Fruit fly (Drosophila melanogaster) whole organism, embryonic: ENCODE measurements around the gene CG18577.

Experiments
- Bdp1 ChIP-seq: fragments of 200-800 bp; sonication (Bioruptor generic); optimal IDR thresholded peaks from 3 replicates; lab custom pipeline; 2016; ENCODE audit warnings: missing biosample characterization, missing genetic modification characterization
- CG11247 ChIP-seq: fragments of 200-800 bp; sonication (Bioruptor generic); IDR thresholded peaks from 2 replicates; pipeline ENCODE4 v1.3.6; 2022; ENCODE audit warnings: missing biosample characterization, missing genetic modification characterization
- CG12155 ChIP-seq: fragments of 200-800 bp; sonication (Bioruptor generic); optimal IDR thresholded peaks from 3 replicates; lab custom pipeline; 2016; ENCODE audit warnings: missing biosample characterization, missing genetic modification characterization
- CG13123 ChIP-seq: fragments of 200-800 bp; sonication (Bioruptor generic); optimal IDR thresholded peaks from 2 replicates; lab custom pipeline; 2016; ENCODE audit warnings: missing biosample characterization, missing genetic modification characterization
- CG14710 ChIP-seq: fragments of 200-800 bp; sonication (Bioruptor generic); optimal IDR thresholded peaks from 3 replicates; lab custom pipeline; 2019; ENCODE audit warnings: missing biosample characterization, mild to moderate bottlenecking, missing genetic modification characterization, moderate library complexity
- CG1647 ChIP-seq: fragments of 200-800 bp; sonication (Bioruptor generic); optimal IDR thresholded peaks from 3 replicates; lab custom pipeline; 2016; ENCODE audit warnings: missing biosample characterization, missing genetic modification characterization
- CG16813 ChIP-seq: fragments of 200-800 bp; sonication (Bioruptor generic); IDR thresholded peaks from 3 replicates; pipeline ENCODE4 v1.3.6; 2022; ENCODE audit warnings: missing biosample characterization, missing genetic modification characterization; ENCODE audit not compliant: partially characterized antibody
- CG1792 ChIP-seq: fragments of 200-800 bp; sonication (Bioruptor generic); optimal IDR thresholded peaks from 2 replicates; lab custom pipeline; 2016; ENCODE audit warnings: missing biosample characterization, missing genetic modification characterization
- CG2712 ChIP-seq: fragments of 200-800 bp; optimal IDR thresholded peaks from 3 replicates; lab custom pipeline; 2019; ENCODE audit warnings: missing biosample characterization, mild to moderate bottlenecking, missing genetic modification characterization, moderate library complexity
- CG34376 ChIP-seq: fragments of 200-800 bp; sonication (Bioruptor generic); optimal IDR thresholded peaks from 2 replicates; lab custom pipeline; 2018; ENCODE audit warnings: missing biosample characterization, mild to moderate bottlenecking, missing genetic modification characterization
- CG3847 ChIP-seq: fragments of 200-800 bp; sonication (Bioruptor generic); IDR thresholded peaks from 2 replicates; pipeline ENCODE4 v1.3.6; 2022; ENCODE audit warnings: missing biosample characterization, missing genetic modification characterization
- CG3995 ChIP-seq: fragments of 200-800 bp; sonication (Bioruptor generic); optimal IDR thresholded peaks from 3 replicates; lab custom pipeline; 2016; ENCODE audit warnings: missing biosample characterization, missing genetic modification characterization
- CG42726 ChIP-seq: fragments of 200-800 bp; sonication (Bioruptor generic); IDR thresholded peaks from 2 replicates; pipeline ENCODE4 v1.3.6; 2022; ENCODE audit warnings: missing biosample characterization, missing genetic modification characterization; ENCODE audit not compliant: partially characterized antibody
- CG6765 ChIP-seq: fragments of 200-800 bp; sonication (Bioruptor generic); optimal IDR thresholded peaks from 3 replicates; lab custom pipeline; 2017; ENCODE audit warnings: missing biosample characterization, mild to moderate bottlenecking, missing genetic modification characterization
- D19A ChIP-seq: fragments of 200-800 bp; optimal IDR thresholded peaks from 3 replicates; lab custom pipeline; 2019; ENCODE audit warnings: missing biosample characterization, mild to moderate bottlenecking, missing genetic modification characterization, moderate library complexity
- Ets65A ChIP-seq: fragments of 200-800 bp; sonication (Bioruptor generic); peaks from one replicate; lab custom pipeline; 2016; ENCODE audit warnings: missing biosample characterization, missing genetic modification characterization
- H15 ChIP-seq: fragments of 200-800 bp; sonication (Bioruptor generic); IDR thresholded peaks from 3 replicates; pipeline ENCODE4 v1.3.6; 2022; ENCODE audit warnings: missing biosample characterization, missing genetic modification characterization
- Hr51 ChIP-seq, 2 experiments: fragments of 200-800 bp; sonication (Bioruptor generic); optimal IDR thresholded peaks; 2 replicates in 1 of 2; 3 replicates in 1 of 2; lab custom pipeline; 2016 to 2018; ENCODE audit warnings: missing biosample characterization in 2 of 2, missing genetic modification characterization in 2 of 2, mild to moderate bottlenecking in 1 of 2, moderate library complexity in 1 of 2
- MTF-1 ChIP-seq: fragments of 200-800 bp; sonication (Bioruptor generic); optimal IDR thresholded peaks from 2 replicates; lab custom pipeline; 2018; ENCODE audit warnings: missing biosample characterization, mild to moderate bottlenecking, missing genetic modification characterization, borderline replicate concordance
- Mes4 ChIP-seq: fragments of 200-800 bp; sonication (Bioruptor generic); optimal IDR thresholded peaks from 2 replicates; lab custom pipeline; 2016; ENCODE audit warnings: missing biosample characterization, missing genetic modification characterization
- Rx ChIP-seq: fragments of 200-800 bp; sonication (Bioruptor generic); IDR thresholded peaks from 2 replicates; pipeline ENCODE4 v1.3.6; 2022; ENCODE audit warnings: missing biosample characterization, missing genetic modification characterization
- Xrp1 ChIP-seq: fragments of 200-800 bp; sonication (Bioruptor generic); IDR thresholded peaks from 2 replicates; pipeline ENCODE4 v1.3.6; 2022; ENCODE audit warnings: missing biosample characterization, missing genetic modification characterization
- ap ChIP-seq: fragments of 200-800 bp; sonication (Bioruptor generic); IDR thresholded peaks from 2 replicates; pipeline ENCODE4 v1.3.6; 2022; ENCODE audit warnings: missing biosample characterization, missing genetic modification characterization
- bcd ChIP-seq: fragments of 200-800 bp; sonication (Bioruptor generic); optimal IDR thresholded peaks from 2 replicates; lab custom pipeline; 2017; ENCODE audit warnings: missing biosample characterization, mild to moderate bottlenecking, missing genetic modification characterization
- btn ChIP-seq: fragments of 200-800 bp; sonication (Bioruptor generic); optimal IDR thresholded peaks from 2 replicates; lab custom pipeline; 2016; ENCODE audit warnings: missing biosample characterization, missing genetic modification characterization
- disco-r ChIP-seq: fragments of 200-800 bp; sonication (Bioruptor generic); optimal IDR thresholded peaks from 2 replicates; lab custom pipeline; 2016; ENCODE audit warnings: missing biosample characterization, missing genetic modification characterization
- dmrt99B ChIP-seq: fragments of 200-800 bp; sonication (Bioruptor generic); optimal IDR thresholded peaks from 2 replicates; lab custom pipeline; 2018; ENCODE audit warnings: missing biosample characterization, mild to moderate bottlenecking, missing genetic modification characterization, moderate library complexity
- ewg ChIP-seq: fragments of 200-800 bp; sonication (Bioruptor generic); optimal IDR thresholded peaks from 3 replicates; lab custom pipeline; 2017; ENCODE audit warnings: mild to moderate bottlenecking, missing biosample characterization, missing genetic modification reagents, missing genetic modification characterization
- exex ChIP-seq: fragments of 200-800 bp; sonication (Bioruptor generic); optimal IDR thresholded peaks from 4 replicates; lab custom pipeline; 2018; ENCODE audit warnings: missing biosample characterization, mild to moderate bottlenecking, missing genetic modification characterization, moderate library complexity
- ftz-f1 ChIP-seq: fragments of 200-800 bp; sonication (Bioruptor generic); optimal IDR thresholded peaks from 2 replicates; lab custom pipeline; 2016; ENCODE audit warnings: missing biosample characterization, missing genetic modification characterization
- gce ChIP-seq: fragments of 200-800 bp; sonication (Bioruptor generic); IDR thresholded peaks from 3 replicates; pipeline ENCODE4 v1.3.6; 2022; ENCODE audit warnings: missing biosample characterization, missing genetic modification characterization
- gcm ChIP-seq: fragments of 200-800 bp; sonication (Bioruptor generic); optimal IDR thresholded peaks from 2 replicates; lab custom pipeline; 2019; ENCODE audit warnings: missing biosample characterization, mild to moderate bottlenecking, missing genetic modification characterization, moderate library complexity
- gsb ChIP-seq: fragments of 200-800 bp; sonication (Bioruptor generic); IDR thresholded peaks from 2 replicates; pipeline ENCODE4 v1.3.6; 2022; ENCODE audit warnings: missing biosample characterization, missing genetic modification characterization
- gsb-n ChIP-seq: fragments of 200-800 bp; sonication (Bioruptor generic); optimal IDR thresholded peaks from 3 replicates; lab custom pipeline; 2018; ENCODE audit warnings: missing biosample characterization, mild to moderate bottlenecking, missing genetic modification characterization
- insv ChIP-seq, 2 experiments: fragments of 200-800 bp; sonication (Bioruptor generic); optimal IDR thresholded peaks; 3 replicates each; lab custom pipeline; 2016 to 2018; ENCODE audit warnings: missing biosample characterization in 2 of 2, missing genetic modification characterization in 2 of 2
- mirr ChIP-seq: fragments of 200-800 bp; sonication (Bioruptor generic); optimal IDR thresholded peaks from 3 replicates; lab custom pipeline; 2018; ENCODE audit warnings: missing biosample characterization, mild to moderate bottlenecking, missing genetic modification characterization
- sisA ChIP-seq: fragments of 200-800 bp; sonication (Bioruptor generic); IDR thresholded peaks from 2 replicates; pipeline ENCODE4 v1.3.6; 2022; ENCODE audit warnings: missing biosample characterization, missing genetic modification characterization
- slou ChIP-seq: fragments of 200-800 bp; sonication (Bioruptor generic); optimal IDR thresholded peaks from 3 replicates; lab custom pipeline; 2016; ENCODE audit warnings: missing biosample characterization, missing genetic modification characterization
- sna ChIP-seq: fragments of 200-800 bp; sonication (Bioruptor generic); IDR thresholded peaks from 2 replicates; pipeline ENCODE4 v1.3.6; 2022; ENCODE audit warnings: missing biosample characterization, missing genetic modification characterization; ENCODE audit not compliant: partially characterized antibody
- tio ChIP-seq: fragments of 200-800 bp; sonication (Bioruptor generic); optimal IDR thresholded peaks from 2 replicates; lab custom pipeline; 2017; ENCODE audit warnings: missing biosample characterization, missing genetic modification characterization, inconsistent platforms
- tll ChIP-seq, 2 experiments: fragments of 200-800 bp in 1 of 2; fragments of >200 bp in 1 of 2; sonication (Bioruptor generic) in 1 of 2; optimal IDR thresholded peaks; 2 replicates each; lab custom pipeline; 2017 to 2019; ENCODE audit warnings: missing biosample characterization in 2 of 2, missing genetic modification characterization in 2 of 2, mild to moderate bottlenecking in 1 of 2, moderate library complexity in 1 of 2
- trem ChIP-seq: fragments of 200-800 bp; optimal IDR thresholded peaks from 3 replicates; lab custom pipeline; 2019; ENCODE audit warnings: missing biosample characterization, mild to moderate bottlenecking, missing genetic modification characterization, moderate library complexity
- zf30C ChIP-seq: fragments of 200-800 bp; sonication (Bioruptor generic); optimal IDR thresholded peaks from 3 replicates; lab custom pipeline; 2018; ENCODE audit warnings: missing biosample characterization, mild to moderate bottlenecking, missing genetic modification characterization

The CG18577 gene

dm6 chr3R:11160907-11161306 lies 35.0 kb upstream of the CG18577 start, which contains the start of gene CG4757:
Gene CG4757, plus strand, starts transcription at chr3R:11161207.
- TF ChIP-seq CG16813 (GFP tag; lab: Robert Waterston, UW): no peak
- no peak for TF ChIP-seq zf30C (GFP tag; lab: Kevin White, UChicago)
- no peak for TF ChIP-seq CG3995 (GFP tag; lab: Kevin White, UChicago)
- TF ChIP-seq btn (GFP tag; lab: Kevin White, UChicago): no peak
- no peak for TF ChIP-seq gcm (GFP tag; lab: Kevin White, UChicago)
- TF ChIP-seq CG6765: no peak
- TF ChIP-seq tll (GFP tag; optimal IDR thresholded peaks at IDR 0.05; lab: Kevin White, UChicago): no peak
- no peak for TF ChIP-seq CG12155 (GFP tag; lab: Kevin White, UChicago)
- TF ChIP-seq ewg (GFP tag; lab: Kevin White, UChicago): no peak
- no peak for TF ChIP-seq CG42726
- no peak for TF ChIP-seq Rx (GFP tag; lab: Robert Waterston, UW)
- TF ChIP-seq CG14710 (tag; lab: Kevin White, UChicago): no peak
- no peak for TF ChIP-seq CG13123 (GFP tag; lab: Kevin White, UChicago)
- TF ChIP-seq CG11247 (GFP tag; lab: Robert Waterston, UW): no peak
- no peak for TF ChIP-seq Xrp1 (GFP tag; lab: Robert Waterston, UW)
- no peak for TF ChIP-seq Ets65A
- TF ChIP-seq sna (GFP tag; lab: Robert Waterston, UW): no peak
- no peak for TF ChIP-seq gsb-n (tag; lab: Kevin White, UChicago)

dm6 chr3R:11165974-11166373 lies 29.9 kb upstream of the CG18577 start, which contains the start of gene Ugt35E1:
Gene Ugt35E1, minus strand, starts transcription at chr3R:11166074.
- TF ChIP-seq CG1792 (GFP tag; lab: Kevin White, UChicago) (no peak), exex (tag; lab: Kevin White, UChicago) (peak; percentile 52)

- TF ChIP-seq D19A (tag; lab: Kevin White, UChicago): no peak
- TF ChIP-seq exex (tag; lab: Kevin White, UChicago): peak; percentile 91
- TF ChIP-seq Ets65A: peak; percentile 34
- no peak for TF ChIP-seq MTF-1 (GFP tag; lab: Kevin White, UChicago)
- no peak for TF ChIP-seq insv (GFP tag; optimal IDR thresholded peaks at IDR 0.05; lab: Kevin White, UChicago)
- no peak for TF ChIP-seq gce (GFP tag; lab: Robert Waterston, UW)
- TF ChIP-seq disco-r: no peak
- TF ChIP-seq Mes4 (GFP tag; lab: Kevin White, UChicago): no peak
- TF ChIP-seq ftz-f1: no peak
- TF ChIP-seq mirr (GFP tag; lab: Kevin White, UChicago): no peak
- peak; percentile 39 for TF ChIP-seq CG34376 (GFP tag; lab: Kevin White, UChicago)
These were observed 27.9 kb upstream of the CG18577 start, which contains the start of gene Ugt35E2 for dm6 chr3R:11167931-11168465. Gene Ugt35E2, minus strand, starts transcription at chr3R:11167981.

- TF ChIP-seq Hr51 (GFP tag; optimal IDR thresholded peaks at IDR 0.05; lab: Kevin White, UChicago): no peak
- no peak for TF ChIP-seq H15 (GFP tag; lab: Robert Waterston, UW)
- no peak for TF ChIP-seq sisA (GFP tag; lab: Robert Waterston, UW)
- no peak for TF ChIP-seq CG2712
- TF ChIP-seq dmrt99B: no peak
- TF ChIP-seq slou (GFP tag; lab: Kevin White, UChicago): no peak
- TF ChIP-seq Bdp1: no peak
- TF ChIP-seq CG3847 (GFP tag; lab: Robert Waterston, UW): no peak
- TF ChIP-seq tio (GFP tag; lab: Kevin White, UChicago): no peak
- TF ChIP-seq CG1647 (GFP tag; lab: Kevin White, UChicago): no peak
- TF ChIP-seq bcd: no peak
- TF ChIP-seq gsb: no peak
- TF ChIP-seq trem (tag; lab: Kevin White, UChicago): no peak
- TF ChIP-seq ap: no peak
These were observed 25.7 kb upstream of the CG18577 start, which contains the start of gene Ugt35B1 for dm6 chr3R:11170146-11170545. Gene Ugt35B1, minus strand, starts transcription at chr3R:11170246.
